Fruit fly (Drosophila melanogaster): ENCODE measurements around the gene CG9386.
A peak's percentile ranks its signal among the peaks of the same experiment; 100 is the strongest.

CG9386 gene

DNA sequence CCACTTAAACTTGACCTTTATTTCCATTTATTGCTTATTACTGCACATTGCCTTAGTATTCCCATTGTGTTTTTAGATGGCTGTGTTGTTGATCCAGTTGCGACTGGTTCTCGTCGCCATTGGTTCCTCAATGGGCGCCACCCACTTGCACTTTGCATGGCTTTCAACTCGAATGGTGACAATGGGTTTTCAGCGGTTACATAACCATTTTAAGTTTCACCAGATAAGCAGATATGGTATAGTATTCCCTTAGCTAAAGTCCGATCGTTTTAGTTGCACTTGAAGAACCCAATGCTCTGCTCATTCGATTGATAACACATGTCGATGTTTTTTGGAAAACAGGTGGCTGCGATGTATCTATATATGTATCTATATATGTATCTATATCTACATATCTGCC, 46.7 kb upstream of the CG9386 start (continued):
- no peak for TF ChIP-seq Sox100B (GFP tag; optimal IDR thresholded peaks at IDR 0.05)
- no peak for TF ChIP-seq Hsf (GFP tag; optimal IDR thresholded peaks at IDR 0.05)
- no peak for TF ChIP-seq Fer1 (GFP tag; optimal IDR thresholded peaks at IDR 0.05)
- TF ChIP-seq CG6854 (GFP tag; optimal IDR thresholded peaks at IDR 0.05), result no peak
- TF ChIP-seq pnt (GFP tag; optimal IDR thresholded peaks at IDR 0.05), result no peak
- no peak for TF ChIP-seq CG2889 (GFP tag; IDR thresholded peaks at IDR 0.05)
- TF ChIP-seq CG18599 (GFP tag; optimal IDR thresholded peaks at IDR 0.05), result no peak
- no peak for TF ChIP-seq ATbp (GFP tag; optimal IDR thresholded peaks at IDR 0.05)
- no peak for TF ChIP-seq CG2875 (GFP tag; optimal IDR thresholded peaks at IDR 0.05)

DNA sequence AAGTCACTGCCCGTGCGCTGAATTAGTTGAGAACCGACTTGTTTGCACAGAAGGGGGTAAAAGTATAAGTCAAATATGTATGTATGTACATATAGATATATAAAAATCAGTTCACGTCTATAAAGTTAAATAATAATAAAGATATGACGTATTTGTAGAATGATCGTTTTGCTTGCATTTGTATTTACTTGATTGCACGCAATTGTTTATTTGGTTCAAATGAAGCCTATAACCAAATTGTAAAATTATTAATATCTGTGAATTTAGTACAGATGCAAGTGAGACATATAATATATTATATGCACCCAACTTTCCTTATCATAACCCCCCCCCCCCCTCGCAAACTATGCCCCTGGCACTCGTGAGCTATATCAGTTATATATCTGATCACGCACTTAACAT, 45.4 kb upstream of the CG9386 start:
- TF ChIP-seq Nf-YA (GFP tag; IDR thresholded peaks at IDR 0.05), result no peak
- TF ChIP-seq GATAe (GFP tag; conservative IDR thresholded peaks at IDR 0.05), result no peak
- peak; percentile 72 for TF ChIP-seq CG15011 (GFP tag; optimal IDR thresholded peaks at IDR 0.05)
- TF ChIP-seq kay (GFP tag; optimal IDR thresholded peaks at IDR 0.05), result peak; percentile 43
- peak; percentile 32 for TF ChIP-seq Oli (tag; optimal IDR thresholded peaks at IDR 0.05)
- TF ChIP-seq CG1603 (tag; optimal IDR thresholded peaks at IDR 0.05), result peak; percentile 29
- peak; percentile 40 for TF ChIP-seq CG17385 (GFP tag; optimal IDR thresholded peaks at IDR 0.05)
- no peak for TF ChIP-seq jing (GFP tag; optimal IDR thresholded peaks at IDR 0.05)
- no peak for TF ChIP-seq crp (GFP tag; optimal IDR thresholded peaks at IDR 0.05)
- 0 out of 2 replicates have a peak, but pooled peaks have one; percentile 12 for TF ChIP-seq CG17612 (GFP tag; IDR thresholded peaks at IDR 0.05)
- no peak for TF ChIP-seq tna (GFP tag; IDR thresholded peaks at IDR 0.05; ENCODE audit: partially characterized antibody)
- no peak for TF ChIP-seq maf-S (GFP tag; optimal IDR thresholded peaks at IDR 0.05)
- no peak for TF ChIP-seq NK7.1 (GFP tag; optimal IDR thresholded peaks at IDR 0.05)
- TF ChIP-seq CG1024 (GFP tag; IDR thresholded peaks at IDR 0.05), result no peak
- TF ChIP-seq Adf1 (GFP tag; IDR thresholded peaks at IDR 0.05), result no peak
- TF ChIP-seq CG8924 (tag; optimal IDR thresholded peaks at IDR 0.05), result peak; percentile 54
- TF ChIP-seq salm (tag; optimal IDR thresholded peaks at IDR 0.05), result peak; percentile 15
- no peak for TF ChIP-seq CrebB (tag; optimal IDR thresholded peaks at IDR 0.05)
- TF ChIP-seq Trl (optimal IDR thresholded peaks at IDR 0.05), result no peak
- TF ChIP-seq Trl (GFP tag; optimal IDR thresholded peaks at IDR 0.05), result no peak
- no peak for TF ChIP-seq ab (GFP tag; optimal IDR thresholded peaks at IDR 0.05)
- TF ChIP-seq Oaz (GFP tag; IDR thresholded peaks at IDR 0.05), result no peak
- no peak for TF ChIP-seq Ets97D (GFP tag; optimal IDR thresholded peaks at IDR 0.05)
- TF ChIP-seq insv (GFP tag; optimal IDR thresholded peaks at IDR 0.05), result no peak
- TF ChIP-seq BEAF-32 (GFP tag; optimal IDR thresholded peaks at IDR 0.05), result no peak
- no peak for TF ChIP-seq prd (optimal IDR thresholded peaks at IDR 0.05)
- peak; percentile 53; the same call in 2 of the 3 replicates for TF ChIP-seq prd (GFP tag; IDR thresholded peaks at IDR 0.05)
- peak; percentile 52; the same call in 1 of the 2 replicates for TF ChIP-seq al (GFP tag; IDR thresholded peaks at IDR 0.05)
- no peak for TF ChIP-seq Lim3 (GFP tag; IDR thresholded peaks at IDR 0.05)
- no peak for TF ChIP-seq chn (GFP tag; optimal IDR thresholded peaks at IDR 0.05)
- no peak for TF ChIP-seq gcm2 (GFP tag; optimal IDR thresholded peaks at IDR 0.05)
- TF ChIP-seq onecut (GFP tag; IDR thresholded peaks at IDR 0.05), result no peak
- TF ChIP-seq ind (GFP tag; optimal IDR thresholded peaks at IDR 0.05), result peak; percentile 27
- TF ChIP-seq wdn (GFP tag; IDR thresholded peaks at IDR 0.05), result 0 out of 2 replicates have a peak, but pooled peaks have one; percentile 34
- TF ChIP-seq CG9727 (GFP tag; optimal IDR thresholded peaks at IDR 0.05), result peak; percentile 72
- peak; percentile 56 for TF ChIP-seq CG17359 (tag; optimal IDR thresholded peaks at IDR 0.05)
- TF ChIP-seq dpn (GFP tag; optimal IDR thresholded peaks at IDR 0.05), result no peak
- TF ChIP-seq CG16779 (GFP tag; IDR thresholded peaks at IDR 0.05), result no peak
- no peak for TF ChIP-seq CG4282 (GFP tag; optimal IDR thresholded peaks at IDR 0.05)
- TF ChIP-seq CG11560 (tag; IDR thresholded peaks at IDR 0.05), result 0 out of 3 replicates have a peak, but pooled peaks have one; percentile 18
- peak; percentile 22 for TF ChIP-seq CG12391 (tag; optimal IDR thresholded peaks at IDR 0.05)
- TF ChIP-seq CG7372 (GFP tag; IDR thresholded peaks at IDR 0.05), result peak; percentile 24; the same call in 1 of the 2 replicates

Data from whole organism, embryonic.